Worm (Caenorhabditis elegans) whole organism, mixed stage, embryonic: ENCODE results near the gene M162.7.

Source experiments
- hlh-1 ChIP-seq: fragments of 150-350 bp; optimal IDR thresholded peaks from 2 replicates; lab custom pipeline; 2014; ENCODE audit warnings: missing biosample characterization, missing genetic modification reagents, missing genetic modification characterization
- lin-13 ChIP-seq: fragments of 150-350 bp; optimal IDR thresholded peaks from 2 replicates; lab custom pipeline; 2014; ENCODE audit warnings: missing biosample characterization, missing genetic modification characterization
- lsy-2 ChIP-seq: fragments of 150-350 bp; optimal IDR thresholded peaks from 2 replicates; lab custom pipeline; 2014; ENCODE audit warnings: missing biosample characterization, missing genetic modification characterization
- mab-5 ChIP-seq: fragments of 150-350 bp; optimal IDR thresholded peaks from 2 replicates; lab custom pipeline; 2014; ENCODE audit warnings: missing biosample characterization, missing genetic modification characterization
- nhr-237 ChIP-seq: fragments of 150-350 bp; optimal IDR thresholded peaks from 2 replicates; lab custom pipeline; 2014; ENCODE audit warnings: missing biosample characterization, missing genetic modification characterization
- nhr-28 ChIP-seq: fragments of 150-350 bp; optimal IDR thresholded peaks from 2 replicates; lab custom pipeline; 2014; ENCODE audit warnings: missing biosample characterization, missing genetic modification characterization
- snpc-4 ChIP-seq: fragments of 150-350 bp; optimal IDR thresholded peaks from 2 replicates; lab custom pipeline; 2014; ENCODE audit warnings: missing biosample characterization, missing genetic modification characterization

DNA sequence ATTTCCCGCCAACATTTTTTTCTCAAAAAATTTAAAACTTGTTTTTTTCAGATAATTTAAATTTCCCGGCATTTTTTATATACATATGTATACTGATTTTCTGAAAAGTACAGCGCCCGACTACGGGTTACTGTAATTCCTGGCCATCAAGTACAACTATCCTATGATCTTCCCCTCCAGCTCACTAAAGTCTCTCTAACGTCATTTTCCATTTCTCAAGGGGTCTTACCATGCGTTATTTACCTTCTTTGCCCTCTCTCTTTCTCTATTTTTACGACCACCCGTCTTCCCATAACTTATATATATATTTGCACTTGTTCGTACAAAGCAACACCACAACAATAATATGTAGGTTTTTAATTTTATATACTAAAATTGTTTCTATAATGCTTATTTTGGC, 38.6 kb downstream of the M162.7 start, which contains the start of gene W04E12.9:
- TF ChIP-seq lin-13 (no peak), snpc-4 (tag; lab: Kevin White, UChicago) (no peak), nhr-28 (tag; lab: Kevin White, UChicago) (no peak), mab-5 (tag; lab: Kevin White, UChicago) (no peak), hlh-1 (tag; lab: Kevin White, UChicago) (no peak), nhr-237 (tag; lab: Kevin White, UChicago) (no peak), lsy-2 (no peak)
